Worm (Caenorhabditis elegans) whole organism, L1 larva: ENCODE data around the gene epg-6.

Experiments
- C16A3.4 ChIP-seq: fragments of 150-350 bp; optimal IDR thresholded peaks from 2 replicates; lab custom pipeline; 2014; ENCODE audit warnings: missing biosample characterization, missing genetic modification characterization
- F16B12.6 ChIP-seq: fragments of 150-350 bp; optimal IDR thresholded peaks from 2 replicates; lab custom pipeline; 2014; ENCODE audit warnings: missing biosample characterization, missing genetic modification characterization
- Y116A8C.19 ChIP-seq: sonication (generic microtip); optimal IDR thresholded peaks from 2 replicates; lab custom pipeline; 2016; ENCODE audit warnings: missing compliant biosample characterization, missing genetic modification characterization, borderline replicate concordance
- aly-2 ChIP-seq: fragments of 150-350 bp; optimal IDR thresholded peaks from 2 replicates; lab custom pipeline; 2014; ENCODE audit warnings: missing biosample characterization, missing genetic modification characterization
- blmp-1 ChIP-seq: fragments of 150-350 bp; optimal IDR thresholded peaks from 2 replicates; lab custom pipeline; 2014; ENCODE audit warnings: missing biosample characterization, missing genetic modification characterization
- ceh-63 ChIP-seq: fragments of 200-800 bp; sonication (Bioruptor generic); optimal IDR thresholded peaks from 2 replicates; lab custom pipeline; 2018; ENCODE audit warnings: mild to moderate bottlenecking, missing genetic modification characterization, missing compliant biosample characterization
- ceh-82 ChIP-seq, 3 experiments: fragments of 150-350 bp in 1 of 3; sonication (generic microtip) in 2 of 3; optimal IDR thresholded peaks; 2 replicates each; lab custom pipeline; 2014 to 2017; ENCODE audit warnings: missing biosample characterization in 3 of 3, missing genetic modification characterization in 3 of 3
- ceh-88 ChIP-seq: fragments of 200-800 bp; sonication (Bioruptor generic); IDR thresholded peaks from 2 replicates; pipeline ENCODE4 v1.3.6; 2022; ENCODE audit warnings: missing genetic modification characterization, missing compliant biosample characterization
- ceh-90 ChIP-seq: sonication (generic microtip); optimal IDR thresholded peaks from 2 replicates; lab custom pipeline; 2016; ENCODE audit warnings: missing genetic modification characterization, missing compliant biosample characterization
- ces-1 ChIP-seq: fragments of 150-350 bp; optimal IDR thresholded peaks from 2 replicates; lab custom pipeline; 2014; ENCODE audit warnings: missing biosample characterization, missing genetic modification reagents, missing genetic modification characterization
- dsc-1 ChIP-seq: sonication (generic microtip); optimal IDR thresholded peaks from 2 replicates; lab custom pipeline; 2016; ENCODE audit warnings: mild to moderate bottlenecking, missing genetic modification characterization, missing compliant biosample characterization
- efl-3 ChIP-seq: fragments of 200-800 bp; sonication (Bioruptor generic); optimal IDR thresholded peaks from 2 replicates; lab custom pipeline; 2018; ENCODE audit warnings: mild to moderate bottlenecking, missing genetic modification characterization, missing compliant biosample characterization
- egl-27 ChIP-seq, 2 experiments: fragments of 150-350 bp in 1 of 2; sonication (generic microtip); optimal IDR thresholded peaks; 3 replicates each; lab custom pipeline; 2017 to 2018; ENCODE audit warnings: missing biosample characterization in 2 of 2, missing genetic modification characterization in 2 of 2, missing genetic modification reagents in 2 of 2
- elt-2 ChIP-seq: sonication (generic microtip); optimal IDR thresholded peaks from 2 replicates; lab custom pipeline; 2016; ENCODE audit warnings: missing genetic modification characterization, mild to moderate bottlenecking, inconsistent platforms, missing compliant biosample characterization, missing genetic modification reagents
- ets-5 ChIP-seq: fragments of 200-800 bp; sonication (Bioruptor generic); IDR thresholded peaks from 2 replicates; pipeline ENCODE4 v1.3.6; 2022; ENCODE audit warnings: missing genetic modification characterization, missing compliant biosample characterization
- fkh-10 ChIP-seq: sonication (generic microtip); optimal IDR thresholded peaks from 2 replicates; lab custom pipeline; 2017; ENCODE audit warnings: missing biosample characterization, missing genetic modification reagents, missing genetic modification characterization
- grh-1 ChIP-seq: fragments of 200-800 bp; sonication (Bioruptor generic); IDR thresholded peaks from 2 replicates; pipeline ENCODE4 v1.3.6; 2022; ENCODE audit warnings: missing genetic modification reagents, missing genetic modification characterization, missing compliant biosample characterization
- isw-1 ChIP-seq: fragments of 200-800 bp; sonication (Bioruptor generic); IDR thresholded peaks from 2 replicates; pipeline ENCODE4 v1.3.6; 2022; ENCODE audit warnings: missing genetic modification characterization, missing compliant biosample characterization
- lin-14 ChIP-seq: fragments of 200-800 bp; sonication (Bioruptor generic); optimal IDR thresholded peaks from 2 replicates; lab custom pipeline; 2018; ENCODE audit warnings: mild to moderate bottlenecking, missing genetic modification characterization, moderate library complexity, missing compliant biosample characterization
- lin-39 ChIP-seq: fragments of 150-350 bp; optimal IDR thresholded peaks from 2 replicates; lab custom pipeline; 2014; ENCODE audit warnings: missing biosample characterization, missing genetic modification reagents, missing genetic modification characterization
- lsy-2 ChIP-seq, 2 experiments: fragments of 150-350 bp; optimal IDR thresholded peaks; 2 replicates each; lab custom pipeline; 2014; ENCODE audit warnings: missing biosample characterization in 2 of 2, missing genetic modification characterization in 2 of 2
- mab-9 ChIP-seq: fragments of 200-800 bp; sonication (Bioruptor generic); IDR thresholded peaks from 2 replicates; pipeline ENCODE4 v1.3.6; 2022; ENCODE audit warnings: missing genetic modification reagents, missing genetic modification characterization, missing compliant biosample characterization
- mef-2 ChIP-seq: fragments of 150-350 bp; optimal IDR thresholded peaks from 2 replicates; lab custom pipeline; 2014; ENCODE audit warnings: missing biosample characterization, missing genetic modification characterization
- mep-1 ChIP-seq: fragments of 150-350 bp; optimal IDR thresholded peaks from 2 replicates; lab custom pipeline; 2014; ENCODE audit warnings: missing biosample characterization, missing genetic modification characterization
- nhr-19 ChIP-seq: fragments of 200-800 bp; sonication (Bioruptor generic); conservative IDR thresholded peaks from 2 replicates; pipeline ENCODE4 v1.3.6; 2022; ENCODE audit warnings: missing genetic modification characterization, missing compliant biosample characterization
- nhr-237 ChIP-seq: fragments of 150-350 bp; optimal IDR thresholded peaks from 2 replicates; lab custom pipeline; 2014; ENCODE audit warnings: missing biosample characterization, missing genetic modification characterization
- nhr-28 ChIP-seq: fragments of 150-350 bp; optimal IDR thresholded peaks from 2 replicates; lab custom pipeline; 2014; ENCODE audit warnings: missing biosample characterization, missing genetic modification characterization
- nhr-47 ChIP-seq: sonication (generic microtip); optimal IDR thresholded peaks from 2 replicates; lab custom pipeline; 2016; ENCODE audit warnings: mild to moderate bottlenecking, missing genetic modification characterization, moderate library complexity, missing compliant biosample characterization
- nhr-77 ChIP-seq: fragments of 150-350 bp; optimal IDR thresholded peaks from 2 replicates; lab custom pipeline; 2014; ENCODE audit warnings: missing biosample characterization, missing genetic modification characterization
- nhr-85 ChIP-seq: sonication (generic microtip); peaks from one replicate; lab custom pipeline; 2016; ENCODE audit warnings: missing genetic modification characterization, inconsistent platforms, missing compliant biosample characterization
- pax-3 ChIP-seq: fragments of 200-800 bp; sonication (Bioruptor generic); optimal IDR thresholded peaks from 2 replicates; lab custom pipeline; 2018; ENCODE audit warnings: mild to moderate bottlenecking, missing genetic modification characterization, moderate library complexity, missing compliant biosample characterization
- pqm-1 ChIP-seq: sonication (generic microtip); optimal IDR thresholded peaks from 3 replicates; lab custom pipeline; 2017; ENCODE audit warnings: missing biosample characterization, missing genetic modification characterization
- snpc-4 ChIP-seq: fragments of 150-350 bp; optimal IDR thresholded peaks from 2 replicates; lab custom pipeline; 2014; ENCODE audit warnings: missing biosample characterization, missing genetic modification characterization
- sox-4 ChIP-seq: sonication (generic microtip); optimal IDR thresholded peaks from 2 replicates; lab custom pipeline; 2016; ENCODE audit warnings: missing genetic modification characterization, missing compliant biosample characterization
- swsn-7 ChIP-seq: sonication (generic microtip); optimal IDR thresholded peaks from 2 replicates; lab custom pipeline; 2016; ENCODE audit warnings: missing genetic modification characterization, missing compliant biosample characterization
- tbx-2 ChIP-seq: sonication (generic microtip); optimal IDR thresholded peaks from 2 replicates; lab custom pipeline; 2016; ENCODE audit warnings: missing genetic modification characterization, missing compliant biosample characterization
- unc-130 ChIP-seq: fragments of 150-350 bp; optimal IDR thresholded peaks from 2 replicates; lab custom pipeline; 2017; ENCODE audit warnings: missing biosample characterization, missing genetic modification characterization, inconsistent platforms
- unc-30 ChIP-seq: sonication (generic microtip); optimal IDR thresholded peaks from 2 replicates; lab custom pipeline; 2017; ENCODE audit warnings: missing biosample characterization, missing genetic modification characterization
- unc-62 ChIP-seq: fragments of 150-350 bp; optimal IDR thresholded peaks from 2 replicates; lab custom pipeline; 2014; ENCODE audit warnings: missing biosample characterization, missing genetic modification reagents, missing genetic modification characterization
- unc-98 ChIP-seq: fragments of 200-800 bp; sonication (Bioruptor generic); IDR thresholded peaks from 2 replicates; pipeline ENCODE4 v1.3.6; 2022; ENCODE audit warnings: missing genetic modification characterization, missing compliant biosample characterization
- vab-15 ChIP-seq: sonication (generic microtip); optimal IDR thresholded peaks from 2 replicates; lab custom pipeline; 2017; ENCODE audit warnings: missing genotype, mild to moderate bottlenecking, missing genetic modification characterization, missing compliant biosample characterization
- xbp-1 ChIP-seq: sonication (generic microtip); optimal IDR thresholded peaks from 2 replicates; lab custom pipeline; 2016; ENCODE audit warnings: missing genetic modification characterization, missing compliant biosample characterization
- zip-4 ChIP-seq: fragments of 200-800 bp; sonication (Bioruptor generic); optimal IDR thresholded peaks from 2 replicates; lab custom pipeline; 2018; ENCODE audit warnings: mild to moderate bottlenecking, missing genetic modification characterization, moderate library complexity, missing compliant biosample characterization
- ztf-11 ChIP-seq, 2 experiments: sonication (generic microtip); optimal IDR thresholded peaks; 2 replicates each; lab custom pipeline; 2016 to 2017; ENCODE audit warnings: missing genetic modification characterization in 2 of 2, missing biosample characterization in 1 of 2, missing compliant biosample characterization in 1 of 2

Gene epg-6

DNA sequence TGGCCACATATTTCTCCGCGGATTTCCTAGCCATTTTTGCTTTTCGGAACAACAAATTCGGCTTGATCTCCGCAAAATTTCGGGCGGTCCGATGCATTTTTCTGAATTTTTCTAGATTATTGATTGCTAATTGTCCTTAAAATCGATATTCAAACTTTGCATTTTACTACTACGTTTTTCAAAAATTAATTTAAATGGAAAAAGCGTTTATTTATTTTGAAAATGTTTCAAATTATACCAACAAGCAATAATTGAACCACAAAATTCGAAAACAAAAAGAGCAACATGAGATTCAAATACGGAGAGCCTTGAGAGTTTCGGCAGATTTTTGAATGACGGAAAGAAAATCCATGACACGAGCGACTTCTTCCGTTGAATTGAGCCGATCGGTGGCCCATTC, 4.9 kb downstream of the epg-6 start, which contains the start of gene Y45F3A.9:
Y45F3A.9 (minus strand) TSS at position 101 of the 400 bp plus-strand sequence.
- TF ChIP-seq nhr-19 (GFP tag; lab: Robert Waterston, UW), result no peak
- TF ChIP-seq aly-2, result no peak
- no peak for TF ChIP-seq vab-15
- TF ChIP-seq grh-1, result no peak
- TF ChIP-seq mep-1 (tag; lab: Kevin White, UChicago), result no peak
- no peak for TF ChIP-seq nhr-237
- no peak for TF ChIP-seq isw-1 (GFP tag; lab: Robert Waterston, UW)
- no peak for TF ChIP-seq sox-4 (tag; lab: Kevin White, UChicago)
- TF ChIP-seq ceh-82 (tag; optimal IDR thresholded peaks at IDR 0.05; lab: Kevin White, UChicago), result no peak
- no peak for TF ChIP-seq unc-30 (tag; lab: Kevin White, UChicago)
- TF ChIP-seq lsy-2 (tag; optimal IDR thresholded peaks at IDR 0.05; lab: Kevin White, UChicago), result no peak

DNA sequence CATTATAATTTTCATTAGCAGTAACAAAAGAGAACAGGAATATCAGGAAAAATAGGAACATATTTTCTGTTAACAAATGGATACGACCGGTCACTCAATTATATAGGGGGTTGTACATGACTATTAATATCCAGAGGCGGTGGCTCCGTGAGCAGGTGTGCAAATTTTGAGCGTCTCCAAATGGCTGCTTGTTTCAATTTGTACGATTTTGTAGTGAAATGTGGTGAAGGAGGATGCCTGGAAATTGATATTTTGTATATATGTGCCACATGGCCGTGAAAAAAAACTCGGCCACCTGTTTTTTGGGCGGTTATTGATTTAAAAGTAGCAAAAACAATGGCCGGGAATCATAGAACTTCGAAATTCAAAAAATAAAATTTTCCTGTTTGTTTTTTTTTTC, 7.3 kb downstream of the epg-6 start, which contains the start of gene Y45F3A.8:
Y45F3A.8 (minus strand) TSS at position 101 of the 400 bp plus-strand sequence.
- TF ChIP-seq unc-98 (GFP tag; lab: Robert Waterston, UW), result no peak
- no peak for TF ChIP-seq unc-62
- no peak for TF ChIP-seq pax-3 (tag; lab: Kevin White, UChicago)
- no peak for TF ChIP-seq pqm-1 (tag; lab: Kevin White, UChicago)
- no peak for TF ChIP-seq lin-14 (GFP tag; lab: Kevin White, UChicago)
- TF ChIP-seq zip-4 (GFP tag; lab: Kevin White, UChicago), result no peak
- no peak for TF ChIP-seq ceh-63 (GFP tag; lab: Kevin White, UChicago)
- no peak for TF ChIP-seq ztf-11 (tag; optimal IDR thresholded peaks at IDR 0.05; lab: Kevin White, UChicago)
- no peak for TF ChIP-seq ces-1 (GFP tag; lab: Kevin White, UChicago)
- no peak for TF ChIP-seq tbx-2 (tag; lab: Kevin White, UChicago)

DNA sequence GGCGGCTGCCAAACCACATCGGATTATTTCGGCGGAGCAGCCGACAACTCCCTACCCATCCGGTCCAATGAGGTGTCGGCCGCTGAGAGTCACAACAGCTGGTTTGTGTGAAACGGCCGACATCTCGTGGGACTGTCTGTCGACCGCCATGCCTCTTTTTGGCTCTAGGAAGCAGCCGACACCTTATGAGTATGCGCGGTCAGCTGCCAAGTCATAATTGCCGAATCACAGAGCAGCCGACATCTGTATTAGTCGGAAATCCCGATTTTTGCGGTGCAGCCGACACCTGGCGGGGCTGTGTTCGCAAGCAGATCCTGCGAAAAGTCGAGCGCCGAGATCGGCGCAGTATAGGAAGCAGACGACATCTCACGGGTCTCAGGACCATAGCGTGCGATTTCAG, 7.9 kb downstream of the epg-6 start:
- no peak for TF ChIP-seq ceh-90 (tag; lab: Kevin White, UChicago)
- no peak for TF ChIP-seq egl-27 (tag; optimal IDR thresholded peaks at IDR 0.05; lab: Kevin White, UChicago)
- TF ChIP-seq efl-3 (GFP tag; lab: Kevin White, UChicago), result no peak
- TF ChIP-seq Y116A8C.19 (tag; lab: Kevin White, UChicago), result no peak
- TF ChIP-seq F16B12.6 (tag; lab: Kevin White, UChicago), result no peak
- no peak for TF ChIP-seq swsn-7 (tag; lab: Kevin White, UChicago)
- TF ChIP-seq aly-2, result no peak
- no peak for TF ChIP-seq C16A3.4 (tag; lab: Kevin White, UChicago)
- TF ChIP-seq nhr-28, result no peak
- TF ChIP-seq mab-9 (GFP tag; lab: Robert Waterston, UW), result no peak
- no peak for TF ChIP-seq snpc-4 (tag; lab: Kevin White, UChicago)
- no peak for TF ChIP-seq elt-2
- TF ChIP-seq lin-39, result no peak
- no peak for TF ChIP-seq unc-130 (tag; lab: Kevin White, UChicago)
- no peak for TF ChIP-seq ceh-88 (GFP tag; lab: Robert Waterston, UW)
- TF ChIP-seq dsc-1 (tag; lab: Kevin White, UChicago), result no peak
- TF ChIP-seq xbp-1, result no peak
- TF ChIP-seq mef-2, result no peak
- TF ChIP-seq pqm-1 (tag; lab: Kevin White, UChicago), result no peak
- no peak for TF ChIP-seq blmp-1 (tag; lab: Kevin White, UChicago)

DNA sequence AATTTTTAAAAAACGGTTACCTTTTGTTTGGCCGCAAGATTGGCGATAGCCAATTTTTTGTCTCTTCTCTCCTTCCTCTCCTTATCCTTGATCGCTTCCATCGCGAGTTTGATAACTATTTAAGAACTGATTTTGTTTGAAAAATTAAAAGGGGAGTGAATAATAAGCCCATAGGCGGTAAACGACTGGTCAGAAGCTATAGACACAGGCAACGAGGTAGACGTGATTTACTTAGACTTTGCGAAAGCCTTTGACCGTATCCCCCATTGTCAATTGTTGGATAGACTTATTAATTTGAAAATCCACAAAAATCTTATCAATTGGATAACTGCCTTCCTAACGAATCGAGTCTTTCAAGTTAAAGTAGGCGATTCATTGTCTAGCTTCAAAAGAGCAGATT, 13.7 kb downstream of the epg-6 start, which contains the start of gene Y45F3A.5:
Y45F3A.5 (minus strand) TSS at position 101 of the 400 bp plus-strand sequence.
- TF ChIP-seq unc-98 (GFP tag; lab: Robert Waterston, UW) (no peak), ceh-63 (GFP tag; lab: Kevin White, UChicago) (no peak), nhr-77 (tag; lab: Kevin White, UChicago) (no peak), lin-39 (no peak), nhr-85 (no peak), zip-4 (GFP tag; lab: Kevin White, UChicago) (no peak), fkh-10 (no peak), ceh-82 (tag; optimal IDR thresholded peaks at IDR 0.05; lab: Kevin White, UChicago) (no peak), unc-62 (no peak), nhr-47 (tag; lab: Kevin White, UChicago) (no peak), ets-5 (GFP tag; lab: Robert Waterston, UW) (no peak), ztf-11 (tag; optimal IDR thresholded peaks at IDR 0.05; lab: Kevin White, UChicago) (no peak), Y116A8C.19 (tag; lab: Kevin White, UChicago) (no peak)
